Worm (Caenorhabditis elegans) whole organism, young adult: ENCODE measurements around the gene C50F4.9.

ENCODE experiments used
- B0019.2 ChIP-seq: fragments of 200-800 bp; sonication (Bioruptor generic); conservative IDR thresholded peaks from 2 replicates; pipeline ENCODE4 v1.3.6; 2022; ENCODE audit warnings: missing genetic modification reagents, missing genetic modification characterization, missing compliant biosample characterization
- C17E4.6 ChIP-seq: fragments of 200-800 bp; sonication (Bioruptor generic); IDR thresholded peaks from 2 replicates; pipeline ENCODE4 v1.3.6; 2022; ENCODE audit warnings: missing genetic modification reagents, missing genetic modification characterization, missing compliant biosample characterization
- F52B5.7 ChIP-seq: sonication (generic microtip); optimal IDR thresholded peaks from 2 replicates; lab custom pipeline; 2016; ENCODE audit warnings: mild to moderate bottlenecking, missing genetic modification characterization, missing compliant biosample characterization
- K12H6.12 ChIP-seq: fragments of 200-800 bp; sonication (Bioruptor generic); optimal IDR thresholded peaks from 2 replicates; lab custom pipeline; 2018; ENCODE audit warnings: mild to moderate bottlenecking, missing genetic modification characterization, missing compliant biosample characterization
- T07F8.4 ChIP-seq: sonication (generic microtip); optimal IDR thresholded peaks from 2 replicates; lab custom pipeline; 2016; ENCODE audit warnings: mild to moderate bottlenecking, missing genetic modification characterization, moderate library complexity, missing compliant biosample characterization
- T26A5.8 ChIP-seq: sonication (generic microtip); optimal IDR thresholded peaks from 2 replicates; lab custom pipeline; 2016; ENCODE audit warnings: missing genetic modification characterization, missing compliant biosample characterization
- Y53G8AR.9 ChIP-seq: fragments of 200-800 bp; sonication (Bioruptor generic); conservative IDR thresholded peaks from 2 replicates; pipeline ENCODE4 v1.3.6; 2022; ENCODE audit warnings: missing genetic modification reagents, missing genetic modification characterization, missing compliant biosample characterization
- ama-1 ChIP-seq, 3 experiments: fragments of 150-350 bp in 1 of 3; sonication (generic microtip) in 2 of 3; optimal IDR thresholded peaks; 2 replicates each; lab custom pipeline; 2014 to 2018; ENCODE audit warnings: missing biosample characterization in 2 of 3, missing genetic modification characterization in 2 of 3, missing genetic modification reagents in 2 of 3
- aptf-3 ChIP-seq: fragments of 200-800 bp; sonication (Bioruptor generic); IDR thresholded peaks from 2 replicates; pipeline ENCODE4 v1.3.6; 2022; ENCODE audit warnings: missing genetic modification characterization, missing compliant biosample characterization
- bed-2 ChIP-seq: fragments of 200-800 bp; sonication (Bioruptor generic); IDR thresholded peaks from 2 replicates; pipeline ENCODE4 v1.3.6; 2022; ENCODE audit warnings: missing genetic modification reagents, missing genetic modification characterization, missing compliant biosample characterization
- ceh-58 ChIP-seq: fragments of 200-800 bp; sonication (Bioruptor generic); IDR thresholded peaks from 2 replicates; pipeline ENCODE4 v1.3.6; 2022; ENCODE audit warnings: missing genetic modification characterization, missing compliant biosample characterization
- egl-18 ChIP-seq: fragments of 200-800 bp; sonication (Bioruptor generic); IDR thresholded peaks from 2 replicates; pipeline ENCODE4 v1.3.6; 2022; ENCODE audit warnings: missing genetic modification reagents, missing genetic modification characterization, missing compliant biosample characterization
- ekl-4 ChIP-seq: fragments of 200-800 bp; sonication (Bioruptor generic); IDR thresholded peaks from 2 replicates; pipeline ENCODE4 v1.3.6; 2022; ENCODE audit warnings: missing genetic modification reagents, missing genetic modification characterization, missing compliant biosample characterization
- ets-4 ChIP-seq: fragments of 200-800 bp; sonication (Bioruptor generic); optimal IDR thresholded peaks from 2 replicates; lab custom pipeline; 2018; ENCODE audit warnings: mild to moderate bottlenecking, missing genetic modification characterization, missing compliant biosample characterization
- fkh-3 ChIP-seq: sonication (generic microtip); optimal IDR thresholded peaks from 2 replicates; lab custom pipeline; 2016; ENCODE audit warnings: mild to moderate bottlenecking, missing genetic modification characterization, missing compliant biosample characterization
- hlh-12 ChIP-seq: sonication (generic microtip); optimal IDR thresholded peaks from 2 replicates; lab custom pipeline; 2016; ENCODE audit warnings: missing genetic modification characterization, missing compliant biosample characterization
- hlh-26 ChIP-seq: fragments of 200-800 bp; sonication (Bioruptor generic); conservative IDR thresholded peaks from 2 replicates; pipeline ENCODE4 v1.3.6; 2022; ENCODE audit warnings: missing genetic modification reagents, missing genetic modification characterization, missing compliant biosample characterization
- hmg-1.2 ChIP-seq: fragments of 200-800 bp; sonication (Bioruptor generic); IDR thresholded peaks from 2 replicates; pipeline ENCODE4 v1.3.6; 2022; ENCODE audit warnings: missing genetic modification reagents, missing genetic modification characterization, missing compliant biosample characterization
- let-607 ChIP-seq, 2 experiments: fragments of 200-800 bp in 1 of 2; sonication (Bioruptor generic) in 1 of 2; sonication (generic microtip) in 1 of 2; optimal IDR thresholded peaks; 2 replicates each; lab custom pipeline; 2016 to 2018; ENCODE audit warnings: mild to moderate bottlenecking in 2 of 2, missing compliant biosample characterization in 2 of 2, missing genetic modification characterization in 2 of 2, moderate library complexity in 2 of 2, missing genotype in 1 of 2
- lin-35 ChIP-seq, 3 experiments: fragments of 150-350 bp in 2 of 3; sonication (generic microtip) in 1 of 3; optimal IDR thresholded peaks; 2 replicates each; lab custom pipeline; 2014 to 2018; ENCODE audit warnings: missing biosample characterization in 3 of 3, missing genetic modification characterization in 3 of 3, missing genetic modification reagents in 3 of 3
- lir-1 ChIP-seq: fragments of 200-800 bp; sonication (Bioruptor generic); conservative IDR thresholded peaks from 2 replicates; pipeline ENCODE4 v1.3.6; 2022; ENCODE audit warnings: missing genetic modification reagents, missing genetic modification characterization, missing compliant biosample characterization
- lsy-27 ChIP-seq: sonication (generic microtip); optimal IDR thresholded peaks from 2 replicates; lab custom pipeline; 2017; ENCODE audit warnings: missing genetic modification characterization, mild to moderate bottlenecking, missing compliant biosample characterization, antibody characterized with exemption, missing genotype, borderline replicate concordance; ENCODE audit not compliant: insufficient read depth
- madf-10 ChIP-seq: sonication (generic microtip); optimal IDR thresholded peaks from 2 replicates; lab custom pipeline; 2016; ENCODE audit warnings: mild to moderate bottlenecking, missing genetic modification characterization, missing compliant biosample characterization
- madf-3 ChIP-seq: fragments of 200-800 bp; sonication (Bioruptor generic); IDR thresholded peaks from 2 replicates; pipeline ENCODE4 v1.3.6; 2022; ENCODE audit warnings: missing genetic modification reagents, missing genetic modification characterization, missing compliant biosample characterization
- madf-6 ChIP-seq: fragments of 200-800 bp; sonication (Bioruptor generic); IDR thresholded peaks from 2 replicates; pipeline ENCODE4 v1.3.6; 2022; ENCODE audit warnings: missing genetic modification reagents, missing genetic modification characterization, missing compliant biosample characterization
- mcd-1 ChIP-seq: fragments of 200-800 bp; sonication (Bioruptor generic); IDR thresholded peaks from 2 replicates; pipeline ENCODE4 v1.3.6; 2022; ENCODE audit warnings: missing genetic modification reagents, missing genetic modification characterization, missing compliant biosample characterization
- mes-4 ChIP-seq: sonication (generic microtip); optimal IDR thresholded peaks from 2 replicates; lab custom pipeline; 2016; ENCODE audit warnings: missing genotype, missing genetic modification characterization, missing compliant biosample characterization
- nfya-1 ChIP-seq: sonication (generic microtip); optimal IDR thresholded peaks from 2 replicates; lab custom pipeline; 2017; ENCODE audit warnings: antibody characterized with exemption, missing compliant biosample characterization, missing genetic modification characterization, borderline replicate concordance; ENCODE audit not compliant: insufficient read depth
- nfyb-1 ChIP-seq: fragments of 200-800 bp; sonication (Bioruptor generic); IDR thresholded peaks from 2 replicates; pipeline ENCODE4 v1.3.6; 2022; ENCODE audit warnings: missing genetic modification reagents, missing genetic modification characterization, missing compliant biosample characterization
- nhr-80 ChIP-seq: sonication (generic microtip); optimal IDR thresholded peaks from 2 replicates; lab custom pipeline; 2016; ENCODE audit warnings: missing genetic modification characterization, missing compliant biosample characterization
- rpc-1 ChIP-seq, 2 experiments: fragments of 150-350 bp in 1 of 2; sonication (generic microtip) in 1 of 2; optimal IDR thresholded peaks; 2 replicates each; lab custom pipeline; 2014 to 2018; ENCODE audit warnings: missing biosample characterization in 1 of 2, missing genetic modification characterization in 1 of 2, missing genetic modification reagents in 1 of 2, missing genotype in 1 of 2
- snpc-1.1 ChIP-seq: sonication (generic microtip); optimal IDR thresholded peaks from 2 replicates; lab custom pipeline; 2017; ENCODE audit warnings: missing genetic modification characterization, mild to moderate bottlenecking, missing compliant biosample characterization, antibody characterized with exemption, moderate library complexity, missing genotype, missing genetic modification reagents; ENCODE audit not compliant: insufficient read depth
- somi-1 ChIP-seq: fragments of 200-800 bp; sonication (Bioruptor generic); optimal IDR thresholded peaks from 2 replicates; lab custom pipeline; 2018; ENCODE audit warnings: mild to moderate bottlenecking, missing genetic modification characterization, missing compliant biosample characterization
- ztf-22 ChIP-seq: fragments of 200-800 bp; sonication (Bioruptor generic); optimal IDR thresholded peaks from 2 replicates; lab custom pipeline; 2018; ENCODE audit warnings: mild to moderate bottlenecking, missing genetic modification characterization, moderate library complexity, missing compliant biosample characterization
- ztf-28 ChIP-seq: fragments of 200-800 bp; sonication (Bioruptor generic); IDR thresholded peaks from 2 replicates; pipeline ENCODE4 v1.3.6; 2022; ENCODE audit warnings: missing genetic modification reagents, missing genetic modification characterization, missing compliant biosample characterization

The C50F4.9 gene

ce11 chrV:9499295-9499694 is 24.7 kb downstream of the C50F4.9 start:
- TF ChIP-seq K12H6.12 (tag; lab: Kevin White, UChicago) (no peak), Y53G8AR.9 (GFP tag; lab: Robert Waterston, UW) (no peak), somi-1 (GFP tag; lab: Kevin White, UChicago) (no peak), T07F8.4 (no peak), ztf-22 (GFP tag; lab: Kevin White, UChicago) (no peak), hmg-1.2 (GFP tag; lab: Robert Waterston, UW) (no peak), ets-4 (GFP tag; lab: Kevin White, UChicago) (no peak), F52B5.7 (no peak), ama-1 (optimal IDR thresholded peaks at IDR 0.05; lab: Kevin White, UChicago) (no peak), ama-1 (GFP tag; optimal IDR thresholded peaks at IDR 0.05; lab: Kevin White, UChicago) (no peak), hlh-12 (tag; lab: Kevin White, UChicago) (no peak), fkh-3 (tag; lab: Kevin White, UChicago) (no peak), C17E4.6 (no peak), bed-2 (GFP tag; lab: Robert Waterston, UW) (no peak), nfyb-1 (GFP tag; lab: Robert Waterston, UW) (no peak)
- TF ChIP-seq, all 124 proteins: peak for 0

- TF ChIP-seq rpc-1 (optimal IDR thresholded peaks at IDR 0.05; lab: Kevin White, UChicago) = no peak
- TF ChIP-seq rpc-1 (tag; optimal IDR thresholded peaks at IDR 0.05; lab: Kevin White, UChicago) = no peak
- TF ChIP-seq snpc-1.1 (tag; lab: Kevin White, UChicago) = no peak
- no peak for TF ChIP-seq aptf-3 (GFP tag; lab: Robert Waterston, UW)
- no peak for TF ChIP-seq ekl-4 (GFP tag; lab: Robert Waterston, UW)
- no peak for TF ChIP-seq ama-1 (optimal IDR thresholded peaks at IDR 0.05; lab: Kevin White, UChicago)
- TF ChIP-seq ama-1 (GFP tag; optimal IDR thresholded peaks at IDR 0.05; lab: Kevin White, UChicago) = no peak
- no peak for TF ChIP-seq egl-18
- no peak for TF ChIP-seq T26A5.8 (tag; lab: Kevin White, UChicago)
- no peak for TF ChIP-seq ceh-58 (GFP tag; lab: Robert Waterston, UW)
- TF ChIP-seq B0019.2 (GFP tag; lab: Robert Waterston, UW) = no peak
- TF ChIP-seq madf-3 = no peak
- no peak for TF ChIP-seq lin-35 (GFP tag; optimal IDR thresholded peaks at IDR 0.05; lab: Kevin White, UChicago)
- no peak for TF ChIP-seq let-607 (tag; optimal IDR thresholded peaks at IDR 0.05; lab: Kevin White, UChicago)
- no peak for TF ChIP-seq somi-1 (GFP tag; lab: Kevin White, UChicago)
- TF ChIP-seq ztf-28 (GFP tag; lab: Robert Waterston, UW) = no peak
- TF ChIP-seq madf-10 (tag; lab: Kevin White, UChicago) = no peak
- TF ChIP-seq mcd-1 (GFP tag; lab: Robert Waterston, UW) = no peak
- TF ChIP-seq lsy-27 (tag; lab: Kevin White, UChicago) = no peak
- TF ChIP-seq lir-1 (GFP tag; lab: Robert Waterston, UW) = no peak
- TF ChIP-seq, all 124 proteins: peak for 0
Observed at ce11 chrV:9496742-9497141, 27.3 kb downstream of the C50F4.9 start, which contains the start of gene gsnl-1. gsnl-1 (plus strand) TSS chrV:9497042.

- TF ChIP-seq madf-6 (GFP tag; lab: Robert Waterston, UW) (no peak), egl-18 (no peak), hlh-26 (GFP tag; lab: Robert Waterston, UW) (no peak), nfyb-1 (GFP tag; lab: Robert Waterston, UW) (no peak), nfya-1 (tag; lab: Kevin White, UChicago) (no peak), nhr-80 (tag; lab: Kevin White, UChicago) (peak; percentile 49), lsy-27 (tag; lab: Kevin White, UChicago) (no peak), mes-4 (tag; lab: Kevin White, UChicago) (no peak)
Observed at ce11 chrV:9492460-9492859, 31.5 kb downstream of the C50F4.9 start.
